Worm (Caenorhabditis elegans): ENCODE results near the gene K12H6.12.

DNA sequence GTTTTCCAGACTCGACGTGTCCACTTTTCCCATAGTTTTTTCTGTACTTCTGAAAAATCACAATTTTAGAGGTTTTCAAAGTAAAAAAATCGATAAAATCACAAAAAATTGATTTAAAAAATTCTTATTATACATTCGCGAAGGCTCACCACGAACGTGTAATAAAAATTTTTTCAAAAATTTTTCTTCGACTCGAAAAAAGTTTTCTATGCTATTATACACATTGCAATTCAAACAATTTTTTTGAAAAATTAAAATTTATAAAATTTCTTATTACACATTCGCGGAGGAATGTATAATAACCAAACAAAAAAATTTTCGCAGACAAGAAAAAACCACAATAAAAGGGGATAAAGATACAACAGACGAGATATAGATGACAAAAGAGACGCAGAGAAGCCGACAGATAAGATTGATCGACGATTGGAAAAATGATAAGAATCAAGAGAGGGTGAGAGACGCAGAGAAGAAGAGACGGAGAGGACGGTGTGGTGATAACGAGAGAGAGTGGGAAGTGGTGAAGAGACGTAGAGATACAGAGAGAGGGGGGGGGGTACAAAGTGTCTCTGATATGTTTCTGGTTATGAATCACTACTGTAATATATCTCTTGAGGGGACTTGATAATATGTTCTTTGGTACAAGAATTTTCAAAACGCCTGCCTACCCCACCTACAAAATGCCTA, 7.3 kb upstream of the K12H6.12 start, which contains the start of gene nhr-119:
- no peak for TF ChIP-seq ceh-30 (tag; optimal IDR thresholded peaks at IDR 0.05)
- peak; percentile 17 for TF ChIP-seq pqm-1 (tag; optimal IDR thresholded peaks at IDR 0.05)
- TF ChIP-seq ceh-22 (tag; optimal IDR thresholded peaks at IDR 0.05) = no peak
- no peak for TF ChIP-seq ceh-6 (GFP tag; optimal IDR thresholded peaks at IDR 0.05)
- TF ChIP-seq ceh-9 (tag; optimal IDR thresholded peaks at IDR 0.05) = no peak
- no peak for TF ChIP-seq ets-4 (tag; optimal IDR thresholded peaks at IDR 0.05)
- TF ChIP-seq ama-1 (optimal IDR thresholded peaks at IDR 0.05) = no peak
